Worm (Caenorhabditis elegans): Measurements from ENCODE around the gene sre-20.

Gene sre-20

DNA sequence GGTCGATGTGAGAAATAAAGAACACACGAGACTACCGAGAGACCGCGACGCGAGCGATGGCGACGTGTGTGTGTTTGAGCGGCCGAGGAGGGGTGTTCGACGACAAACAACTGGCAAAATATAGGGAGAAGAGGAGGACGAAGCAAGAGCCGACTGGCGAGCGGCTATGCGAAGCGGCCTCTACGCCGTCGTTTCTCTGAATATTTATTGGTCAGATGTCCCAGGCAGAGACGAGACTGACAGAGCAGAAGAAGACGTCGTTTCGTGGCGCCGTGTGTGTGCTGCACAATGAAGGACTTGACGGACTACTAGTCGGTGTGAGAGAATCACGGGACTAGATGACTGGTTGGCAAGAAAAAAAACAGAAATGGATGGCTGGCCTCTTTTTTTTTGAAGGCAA is 34.4 kb upstream of the sre-20 start:
- TF ChIP-seq lsy-2 (tag; optimal IDR thresholded peaks at IDR 0.05) (peak in 1 of 2 experiments; percentile 45), egl-27 (tag; optimal IDR thresholded peaks at IDR 0.05) (no peak), aly-2 (tag; optimal IDR thresholded peaks at IDR 0.05) (no peak), Y55F3AM.14 (GFP tag; optimal IDR thresholded peaks at IDR 0.05) (no peak), ztf-1 (GFP tag; conservative IDR thresholded peaks at IDR 0.05) (no peak), nhr-21 (tag; optimal IDR thresholded peaks at IDR 0.05) (no peak), nhr-237 (tag; optimal IDR thresholded peaks at IDR 0.05) (no peak), sma-3 (GFP tag; optimal IDR thresholded peaks at IDR 0.05) (no peak), elt-1 (tag; optimal IDR thresholded peaks at IDR 0.05) (no peak), unc-62 (GFP tag; optimal IDR thresholded peaks at IDR 0.05) (no peak), C34F6.9 (tag; optimal IDR thresholded peaks at IDR 0.05) (peak; percentile 43), nhr-129 (tag; optimal IDR thresholded peaks at IDR 0.05) (peak; percentile 43), nhr-25 (tag; optimal IDR thresholded peaks at IDR 0.05) (no peak), blmp-1 (tag; optimal IDR thresholded peaks at IDR 0.05; ENCODE audit: insufficient read depth) (no peak), mbf-1 (tag; optimal IDR thresholded peaks at IDR 0.05) (no peak), dmd-4 (tag; optimal IDR thresholded peaks at IDR 0.05) (no peak), alr-1 (tag; optimal IDR thresholded peaks at IDR 0.05) (no peak), elt-3 (tag; optimal IDR thresholded peaks at IDR 0.05) (no peak), ama-1 (optimal IDR thresholded peaks at IDR 0.05) (no peak), ztf-4 (tag; optimal IDR thresholded peaks at IDR 0.05) (no peak), nhr-6 (tag; optimal IDR thresholded peaks at IDR 0.05) (no peak), skn-1 (tag; optimal IDR thresholded peaks at IDR 0.05) (no peak), lin-11 (tag; optimal IDR thresholded peaks at IDR 0.05) (peak; percentile 80), nhr-12 (tag; optimal IDR thresholded peaks at IDR 0.05) (no peak), lin-13 (GFP tag; optimal IDR thresholded peaks at IDR 0.05) (no peak), nhr-11 (tag; optimal IDR thresholded peaks at IDR 0.05) (no peak), unc-39 (tag; optimal IDR thresholded peaks at IDR 0.05) (no peak), nhr-10 (tag; optimal IDR thresholded peaks at IDR 0.05) (no peak), gmeb-1 (tag; optimal IDR thresholded peaks at IDR 0.05) (no peak), R02D3.7 (tag; optimal IDR thresholded peaks at IDR 0.05) (no peak), fos-1 (tag; optimal IDR thresholded peaks at IDR 0.05) (no peak), F13H6.1 (tag; optimal IDR thresholded peaks at IDR 0.05) (peak; percentile 35), snpc-4 (tag; optimal IDR thresholded peaks at IDR 0.05) (peak; percentile 24), ceh-82 (tag; optimal IDR thresholded peaks at IDR 0.05) (no peak), ztf-11 (tag; optimal IDR thresholded peaks at IDR 0.05) (no peak), nhr-77 (tag; optimal IDR thresholded peaks at IDR 0.05) (no peak), crh-2 (tag; optimal IDR thresholded peaks at IDR 0.05) (peak; percentile 35), ZK546.5 (tag; optimal IDR thresholded peaks at IDR 0.05) (no peak), lin-39 (tag; optimal IDR thresholded peaks at IDR 0.05) (no peak), sma-9 (GFP tag; optimal IDR thresholded peaks at IDR 0.05) (no peak), sma-9 (tag; optimal IDR thresholded peaks at IDR 0.05) (no peak), mdl-1 (tag; optimal IDR thresholded peaks at IDR 0.05) (peak in 1 of 2 experiments; percentile 7), ceh-16 (tag; optimal IDR thresholded peaks at IDR 0.05) (no peak), zag-1 (tag; optimal IDR thresholded peaks at IDR 0.05) (peak; percentile 27), unc-55 (GFP tag; optimal IDR thresholded peaks at IDR 0.05) (peak; percentile 29), sem-4 (tag; optimal IDR thresholded peaks at IDR 0.05) (no peak), nhr-23 (tag; optimal IDR thresholded peaks at IDR 0.05) (no peak), peb-1 (tag; optimal IDR thresholded peaks at IDR 0.05) (no peak), mab-5 (tag; optimal IDR thresholded peaks at IDR 0.05) (no peak)

DNA sequence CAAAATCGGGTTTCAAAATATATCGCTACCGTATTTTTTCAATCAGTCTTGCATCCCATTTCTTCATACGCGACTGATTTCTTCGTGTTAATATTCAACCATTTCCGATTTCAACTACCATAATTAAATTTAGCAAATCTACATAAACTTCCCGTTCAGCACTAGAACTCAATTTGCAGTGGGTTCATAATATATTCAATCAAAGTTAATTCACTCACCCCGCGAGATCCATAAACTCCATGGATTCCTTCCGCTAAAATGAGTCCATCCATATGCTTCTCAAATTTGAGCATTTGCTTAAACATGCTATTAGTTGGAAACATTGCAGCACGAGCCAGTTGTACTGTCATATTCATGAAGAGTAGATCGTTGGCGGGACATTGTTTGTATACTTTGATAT is 33.7 kb upstream of the sre-20 start:
- TF ChIP-seq aly-2 (tag; optimal IDR thresholded peaks at IDR 0.05) (no peak), lin-13 (GFP tag; optimal IDR thresholded peaks at IDR 0.05) (no peak), egl-27 (tag; optimal IDR thresholded peaks at IDR 0.05) (no peak), ama-1 (optimal IDR thresholded peaks at IDR 0.05) (no peak), nhr-129 (tag; optimal IDR thresholded peaks at IDR 0.05) (no peak), C34F6.9 (tag; optimal IDR thresholded peaks at IDR 0.05) (no peak)

Data from whole organism, L2 larva.